Worm (Caenorhabditis elegans) whole organism, young adult: ENCODE results near the gene F56D6.14.

Experiments used
- ama-1 ChIP-seq, 3 experiments: fragments of 150-350 bp in 1 of 3; sonication (generic microtip) in 2 of 3; optimal IDR thresholded peaks; 2 replicates each; lab custom pipeline; 2014 to 2018; ENCODE audit warnings: missing biosample characterization in 2 of 3, missing genetic modification characterization in 2 of 3, missing genetic modification reagents in 2 of 3
- bed-2 ChIP-seq: fragments of 200-800 bp; sonication (Bioruptor generic); IDR thresholded peaks from 2 replicates; pipeline ENCODE4 v1.3.6; 2022; ENCODE audit warnings: missing genetic modification reagents, missing genetic modification characterization, missing compliant biosample characterization
- lin-40 ChIP-seq: sonication (generic microtip); optimal IDR thresholded peaks from 2 replicates; lab custom pipeline; 2016; ENCODE audit warnings: missing genetic modification characterization, mild to moderate bottlenecking, missing compliant biosample characterization, missing genotype, missing genetic modification reagents
- lir-1 ChIP-seq: fragments of 200-800 bp; sonication (Bioruptor generic); conservative IDR thresholded peaks from 2 replicates; pipeline ENCODE4 v1.3.6; 2022; ENCODE audit warnings: missing genetic modification reagents, missing genetic modification characterization, missing compliant biosample characterization
- madf-8 ChIP-seq: fragments of 200-800 bp; sonication (Bioruptor generic); conservative IDR thresholded peaks from 2 replicates; pipeline ENCODE4 v1.3.6; 2022; ENCODE audit warnings: missing genetic modification reagents, missing genetic modification characterization, missing compliant biosample characterization
- nhr-90 ChIP-seq: sonication (generic microtip); optimal IDR thresholded peaks from 2 replicates; lab custom pipeline; 2016; ENCODE audit warnings: missing genotype, mild to moderate bottlenecking, missing genetic modification characterization, missing compliant biosample characterization
- pha-4 ChIP-seq: fragments of 150-350 bp; sonication (generic microtip); optimal IDR thresholded peaks from 2 replicates; lab custom pipeline; 2014; ENCODE audit warnings: missing biosample characterization, missing genetic modification reagents, missing genetic modification characterization
- rcor-1 ChIP-seq: fragments of 200-800 bp; sonication (Bioruptor generic); IDR thresholded peaks from 2 replicates; pipeline ENCODE4 v1.3.6; 2022; ENCODE audit warnings: missing genetic modification reagents, missing genetic modification characterization, missing compliant biosample characterization
- unc-130 ChIP-seq: sonication (generic microtip); optimal IDR thresholded peaks from 2 replicates; lab custom pipeline; 2016; ENCODE audit warnings: missing genetic modification reagents, missing genetic modification characterization, missing compliant biosample characterization
- ztf-25 ChIP-seq: fragments of 200-800 bp; sonication (Bioruptor generic); IDR thresholded peaks from 2 replicates; pipeline ENCODE4 v1.3.6; 2022; ENCODE audit warnings: missing genetic modification reagents, missing genetic modification characterization, missing compliant biosample characterization

DNA sequence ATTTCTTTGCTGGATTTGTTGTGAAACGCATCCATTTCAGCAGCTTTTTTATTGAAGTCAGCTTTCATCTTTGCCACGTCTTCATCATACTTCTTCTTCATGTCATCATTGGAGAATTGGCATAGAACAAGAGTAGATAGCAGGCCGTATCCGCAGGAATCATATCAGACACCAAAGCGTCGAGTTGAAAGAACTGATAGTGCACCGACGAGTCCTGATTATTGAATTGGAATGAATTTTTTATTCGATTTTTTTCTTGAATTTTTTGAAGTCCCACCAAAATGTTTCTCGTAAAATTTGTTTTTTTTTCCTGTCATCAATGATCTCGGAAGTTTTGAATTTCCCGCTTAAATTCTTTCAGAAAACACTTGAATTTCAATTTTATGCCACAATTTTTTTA is 11.1 kb upstream of the F56D6.14 start, which contains the start of gene F56D6.11:
- no peak for TF ChIP-seq ztf-25 (GFP tag; lab: Robert Waterston, UW)
- no peak for TF ChIP-seq rcor-1
- TF ChIP-seq ama-1 (optimal IDR thresholded peaks at IDR 0.05; lab: Kevin White, UChicago) = no peak
- TF ChIP-seq ama-1 (GFP tag; optimal IDR thresholded peaks at IDR 0.05; lab: Kevin White, UChicago) = no peak
- no peak for TF ChIP-seq madf-8 (GFP tag; lab: Robert Waterston, UW)
- TF ChIP-seq lir-1 = no peak
- TF ChIP-seq pha-4 (tag; lab: Kevin White, UChicago) = no peak
- no peak for TF ChIP-seq bed-2 (GFP tag; lab: Robert Waterston, UW)
- no peak for TF ChIP-seq lin-40 (tag; lab: Kevin White, UChicago)
- no peak for TF ChIP-seq unc-130 (GFP tag; lab: Kevin White, UChicago)
- no peak for TF ChIP-seq nhr-90 (tag; lab: Kevin White, UChicago)
